Worm (Caenorhabditis elegans): ENCODE results near the gene srx-56.

ce11 chrV:7326928-7327327 is 47.3 kb upstream of the srx-56 start, which contains the start of gene F10G2.4:
- TF ChIP-seq W03F9.2 (tag; optimal IDR thresholded peaks at IDR 0.05) (no peak), him-1 (tag; optimal IDR thresholded peaks at IDR 0.05) (no peak)
